Fruit fly (Drosophila melanogaster): Measurements from ENCODE around the gene Vtld.

The Vtld gene

DNA sequence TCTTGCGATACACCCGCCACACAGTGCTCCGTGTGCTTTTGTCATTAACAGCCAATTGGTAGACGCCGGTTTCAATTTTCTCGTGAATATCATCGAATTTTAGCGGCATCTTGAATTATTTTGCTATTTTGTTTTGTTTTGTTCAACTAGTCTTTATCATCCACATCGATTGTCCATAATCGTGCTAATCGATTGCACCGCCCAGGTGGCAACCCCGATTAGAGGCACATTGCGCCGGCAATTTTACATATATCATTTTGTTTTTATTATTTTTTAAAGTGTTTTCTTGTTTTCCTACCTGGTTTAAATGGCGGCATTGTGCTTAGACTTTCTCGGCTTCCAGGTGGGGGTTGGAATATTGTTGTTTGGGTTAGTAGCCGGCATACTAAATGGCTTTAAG, 45.7 kb downstream of the Vtld start, which contains the start of gene CG34116 (continued):
- TF ChIP-seq CG2116 (GFP tag; optimal IDR thresholded peaks at IDR 0.05) (peak; percentile 24), Hr3 (GFP tag; optimal IDR thresholded peaks at IDR 0.05) (no peak), lilli (GFP tag; optimal IDR thresholded peaks at IDR 0.05) (no peak), Opbp (GFP tag; IDR thresholded peaks at IDR 0.05; ENCODE audit: partially characterized antibody) (peak; percentile 57; the same call in 2 of the 3 replicates), stwl (tag; optimal IDR thresholded peaks at IDR 0.05) (peak; percentile 28), Ets97D (GFP tag; optimal IDR thresholded peaks at IDR 0.05) (no peak), crp (GFP tag; optimal IDR thresholded peaks at IDR 0.05) (peak in 1 of 2 experiments; percentile 62), ro (GFP tag; IDR thresholded peaks at IDR 0.05) (no peak), ham (GFP tag; IDR thresholded peaks at IDR 0.05) (no peak), ara (GFP tag; IDR thresholded peaks at IDR 0.05) (no peak), CG6654 (GFP tag; optimal IDR thresholded peaks at IDR 0.05) (no peak), CG4360 (GFP tag; IDR thresholded peaks at IDR 0.05) (no peak), peb (GFP tag; IDR thresholded peaks at IDR 0.05) (no peak), caup (GFP tag; optimal IDR thresholded peaks at IDR 0.05; ENCODE audit: severe bottlenecking) (no peak), pzg (GFP tag; optimal IDR thresholded peaks at IDR 0.05) (peak; percentile 32), HLH4C (GFP tag; IDR thresholded peaks at IDR 0.05; ENCODE audit: partially characterized antibody) (peak; percentile 67), Jarid2 (GFP tag; optimal IDR thresholded peaks at IDR 0.05) (no peak), kay (GFP tag; optimal IDR thresholded peaks at IDR 0.05) (no peak), dan (GFP tag; IDR thresholded peaks at IDR 0.05) (no peak), CG16815 (GFP tag; optimal IDR thresholded peaks at IDR 0.05) (no peak), CG2199 (GFP tag; IDR thresholded peaks at IDR 0.05) (no peak), CG12104 (GFP tag; optimal IDR thresholded peaks at IDR 0.05) (no peak), CG13775 (GFP tag; optimal IDR thresholded peaks at IDR 0.05) (no peak), HLHmδ (GFP tag; optimal IDR thresholded peaks at IDR 0.05) (no peak), prd (optimal IDR thresholded peaks at IDR 0.05) (no peak), prd (GFP tag; IDR thresholded peaks at IDR 0.05) (no peak), en (GFP tag; optimal IDR thresholded peaks at IDR 0.05) (no peak), sim (GFP tag; IDR thresholded peaks at IDR 0.05) (no peak), CG3847 (GFP tag; IDR thresholded peaks at IDR 0.05) (no peak), CG7745 (tag; optimal IDR thresholded peaks at IDR 0.05) (no peak), CG15269 (tag; optimal IDR thresholded peaks at IDR 0.05) (no peak), phol (tag; optimal IDR thresholded peaks at IDR 0.05) (peak; percentile 30), Dll (GFP tag; IDR thresholded peaks at IDR 0.05; ENCODE audit: partially characterized antibody) (peak; percentile 71), psq (GFP tag; optimal IDR thresholded peaks at IDR 0.05) (no peak), CG16813 (GFP tag; IDR thresholded peaks at IDR 0.05; ENCODE audit: partially characterized antibody) (peak; percentile 61), CG13287 (GFP tag; IDR thresholded peaks at IDR 0.05; ENCODE audit: partially characterized antibody) (peak; percentile 71), zen2 (GFP tag; IDR thresholded peaks at IDR 0.05; ENCODE audit: partially characterized antibody) (peak; percentile 75; the same call in 2 of the 3 replicates), Scr (GFP tag; IDR thresholded peaks at IDR 0.05; ENCODE audit: partially characterized antibody) (peak; percentile 70), CG10147 (GFP tag; optimal IDR thresholded peaks at IDR 0.05) (no peak), cg (GFP tag; optimal IDR thresholded peaks at IDR 0.05) (peak; percentile 7), Gsc (GFP tag; IDR thresholded peaks at IDR 0.05) (no peak), abd-A (tag; optimal IDR thresholded peaks at IDR 0.05) (no peak), CG10979 (tag; optimal IDR thresholded peaks at IDR 0.05) (no peak), ab (GFP tag; optimal IDR thresholded peaks at IDR 0.05) (no peak), jing (GFP tag; optimal IDR thresholded peaks at IDR 0.05) (no peak), bbx (GFP tag; IDR thresholded peaks at IDR 0.05; ENCODE audit: partially characterized antibody) (peak; percentile 73), ftz-f1 (GFP tag; optimal IDR thresholded peaks at IDR 0.05) (no peak), CG34422 (GFP tag; IDR thresholded peaks at IDR 0.05) (peak; percentile 21; the same call in 1 of the 3 replicates), CG6791 (GFP tag; IDR thresholded peaks at IDR 0.05; ENCODE audit: partially characterized antibody) (peak; percentile 84), gcm2 (GFP tag; optimal IDR thresholded peaks at IDR 0.05) (no peak)

Measured in whole organism, embryonic.